Worm (Caenorhabditis elegans) whole organism, young adult: ENCODE data around the gene gcy-29.
A peak's percentile ranks its signal among the peaks of the same experiment; 100 is the strongest.

ENCODE experiments used
- B0035.1 ChIP-seq: sonication (generic microtip); optimal IDR thresholded peaks from 2 replicates; lab custom pipeline; 2016; ENCODE audit warnings: missing genetic modification characterization, mild to moderate bottlenecking, missing compliant biosample characterization, missing genotype, missing genetic modification reagents
- B0336.3 ChIP-seq: fragments of 200-800 bp; sonication (Bioruptor generic); IDR thresholded peaks from 2 replicates; pipeline ENCODE4 v1.3.6; 2022; ENCODE audit warnings: missing genetic modification characterization, missing compliant biosample characterization
- C06A6.2 ChIP-seq: fragments of 200-800 bp; sonication (Bioruptor generic); conservative IDR thresholded peaks from 2 replicates; pipeline ENCODE4 v1.3.6; 2022; ENCODE audit warnings: missing genetic modification characterization, missing compliant biosample characterization
- C17E4.6 ChIP-seq: fragments of 200-800 bp; sonication (Bioruptor generic); IDR thresholded peaks from 2 replicates; pipeline ENCODE4 v1.3.6; 2022; ENCODE audit warnings: missing genetic modification reagents, missing genetic modification characterization, missing compliant biosample characterization
- D2030.7 ChIP-seq: fragments of 200-800 bp; sonication (Bioruptor generic); IDR thresholded peaks from 2 replicates; pipeline ENCODE4 v1.3.6; 2022; ENCODE audit warnings: missing genetic modification reagents, missing genetic modification characterization, missing compliant biosample characterization
- K11D2.4 ChIP-seq: fragments of 200-800 bp; sonication (Bioruptor generic); IDR thresholded peaks from 2 replicates; pipeline ENCODE4 v1.3.6; 2022; ENCODE audit warnings: missing genetic modification reagents, missing genetic modification characterization, missing compliant biosample characterization
- K12H6.12 ChIP-seq: fragments of 200-800 bp; sonication (Bioruptor generic); optimal IDR thresholded peaks from 2 replicates; lab custom pipeline; 2018; ENCODE audit warnings: mild to moderate bottlenecking, missing genetic modification characterization, missing compliant biosample characterization
- Y53F4B.3 ChIP-seq: fragments of 200-800 bp; sonication (Bioruptor generic); IDR thresholded peaks from 2 replicates; pipeline ENCODE4 v1.3.6; 2022; ENCODE audit warnings: missing genetic modification reagents, missing genetic modification characterization, missing compliant biosample characterization
- Y53G8AR.9 ChIP-seq: fragments of 200-800 bp; sonication (Bioruptor generic); conservative IDR thresholded peaks from 2 replicates; pipeline ENCODE4 v1.3.6; 2022; ENCODE audit warnings: missing genetic modification reagents, missing genetic modification characterization, missing compliant biosample characterization
- Y56A3A.18 ChIP-seq: fragments of 200-800 bp; sonication (Bioruptor generic); IDR thresholded peaks from 2 replicates; pipeline ENCODE4 v1.3.6; 2022; ENCODE audit warnings: missing genetic modification reagents, missing genetic modification characterization, missing compliant biosample characterization
- Y95B8A.8 ChIP-seq: fragments of 200-800 bp; sonication (Bioruptor generic); IDR thresholded peaks from 2 replicates; pipeline ENCODE4 v1.3.6; 2022; ENCODE audit warnings: missing genetic modification reagents, missing genetic modification characterization, missing compliant biosample characterization
- ZK185.1 ChIP-seq: sonication (generic microtip); optimal IDR thresholded peaks from 2 replicates; lab custom pipeline; 2016; ENCODE audit warnings: mild to moderate bottlenecking, missing genetic modification characterization, missing compliant biosample characterization; ENCODE audit not compliant: poor library complexity, severe bottlenecking
- ama-1 ChIP-seq, 3 experiments: fragments of 150-350 bp in 1 of 3; sonication (generic microtip) in 2 of 3; optimal IDR thresholded peaks; 2 replicates each; lab custom pipeline; 2014 to 2018; ENCODE audit warnings: missing biosample characterization in 2 of 3, missing genetic modification characterization in 2 of 3, missing genetic modification reagents in 2 of 3
- atf-7 ChIP-seq: sonication (generic microtip); optimal IDR thresholded peaks from 2 replicates; lab custom pipeline; 2017; ENCODE audit warnings: mild to moderate bottlenecking, missing genetic modification characterization, missing compliant biosample characterization
- attf-5 ChIP-seq: fragments of 200-800 bp; sonication (Bioruptor generic); optimal IDR thresholded peaks from 2 replicates; lab custom pipeline; 2018; ENCODE audit warnings: mild to moderate bottlenecking, missing genetic modification characterization, missing compliant biosample characterization
- attf-6 ChIP-seq: fragments of 200-800 bp; sonication (Bioruptor generic); IDR thresholded peaks from 2 replicates; pipeline ENCODE4 v1.3.6; 2022; ENCODE audit warnings: missing genetic modification reagents, missing genetic modification characterization, missing compliant biosample characterization
- ceh-100 ChIP-seq: fragments of 200-800 bp; sonication (Bioruptor generic); IDR thresholded peaks from 2 replicates; pipeline ENCODE4 v1.3.6; 2022; ENCODE audit warnings: missing genetic modification reagents, missing genetic modification characterization, missing compliant biosample characterization
- die-1 ChIP-seq: sonication (generic microtip); optimal IDR thresholded peaks from 2 replicates; lab custom pipeline; 2016; ENCODE audit warnings: missing genotype, mild to moderate bottlenecking, missing genetic modification characterization, missing compliant biosample characterization
- efl-1 ChIP-seq: fragments of 150-350 bp; optimal IDR thresholded peaks from 2 replicates; lab custom pipeline; 2014; ENCODE audit warnings: missing biosample characterization, missing genetic modification reagents, missing genetic modification characterization
- egl-44 ChIP-seq: fragments of 200-800 bp; sonication (Bioruptor generic); IDR thresholded peaks from 2 replicates; pipeline ENCODE4 v1.3.6; 2022; ENCODE audit warnings: missing genetic modification reagents, missing genetic modification characterization, missing compliant biosample characterization
- hlh-12 ChIP-seq: sonication (generic microtip); optimal IDR thresholded peaks from 2 replicates; lab custom pipeline; 2016; ENCODE audit warnings: missing genetic modification characterization, missing compliant biosample characterization
- hsf-1 ChIP-seq: fragments of 200-800 bp; sonication (Bioruptor generic); IDR thresholded peaks from 2 replicates; pipeline ENCODE4 v1.3.6; 2022; ENCODE audit warnings: missing genetic modification reagents, missing genetic modification characterization, missing compliant biosample characterization
- let-607 ChIP-seq, 2 experiments: fragments of 200-800 bp in 1 of 2; sonication (Bioruptor generic) in 1 of 2; sonication (generic microtip) in 1 of 2; optimal IDR thresholded peaks; 2 replicates each; lab custom pipeline; 2016 to 2018; ENCODE audit warnings: mild to moderate bottlenecking in 2 of 2, missing compliant biosample characterization in 2 of 2, missing genetic modification characterization in 2 of 2, moderate library complexity in 2 of 2, missing genotype in 1 of 2
- lin-26 ChIP-seq: fragments of 200-800 bp; sonication (Bioruptor generic); IDR thresholded peaks from 2 replicates; pipeline ENCODE4 v1.3.6; 2022; ENCODE audit warnings: missing genetic modification reagents, missing genetic modification characterization, missing compliant biosample characterization
- lin-54 ChIP-seq: fragments of 200-800 bp; sonication (Bioruptor generic); optimal IDR thresholded peaks from 2 replicates; lab custom pipeline; 2018; ENCODE audit warnings: mild to moderate bottlenecking, missing genetic modification characterization, missing compliant biosample characterization
- lsl-1 ChIP-seq: fragments of 200-800 bp; sonication (Bioruptor generic); optimal IDR thresholded peaks from 2 replicates; lab custom pipeline; 2018; ENCODE audit warnings: mild to moderate bottlenecking, missing genetic modification characterization, moderate library complexity, missing compliant biosample characterization
- lsy-27 ChIP-seq: sonication (generic microtip); optimal IDR thresholded peaks from 2 replicates; lab custom pipeline; 2017; ENCODE audit warnings: missing genetic modification characterization, mild to moderate bottlenecking, missing compliant biosample characterization, antibody characterized with exemption, missing genotype, borderline replicate concordance; ENCODE audit not compliant: insufficient read depth
- madf-10 ChIP-seq: sonication (generic microtip); optimal IDR thresholded peaks from 2 replicates; lab custom pipeline; 2016; ENCODE audit warnings: mild to moderate bottlenecking, missing genetic modification characterization, missing compliant biosample characterization
- madf-3 ChIP-seq: fragments of 200-800 bp; sonication (Bioruptor generic); IDR thresholded peaks from 2 replicates; pipeline ENCODE4 v1.3.6; 2022; ENCODE audit warnings: missing genetic modification reagents, missing genetic modification characterization, missing compliant biosample characterization
- madf-6 ChIP-seq: fragments of 200-800 bp; sonication (Bioruptor generic); IDR thresholded peaks from 2 replicates; pipeline ENCODE4 v1.3.6; 2022; ENCODE audit warnings: missing genetic modification reagents, missing genetic modification characterization, missing compliant biosample characterization
- mel-28 ChIP-seq: sonication (generic microtip); optimal IDR thresholded peaks from 2 replicates; lab custom pipeline; 2016; ENCODE audit warnings: borderline replicate concordance, mild to moderate bottlenecking, missing genetic modification characterization, missing compliant biosample characterization
- nfya-1 ChIP-seq: sonication (generic microtip); optimal IDR thresholded peaks from 2 replicates; lab custom pipeline; 2017; ENCODE audit warnings: antibody characterized with exemption, missing compliant biosample characterization, missing genetic modification characterization, borderline replicate concordance; ENCODE audit not compliant: insufficient read depth
- nhr-179 ChIP-seq: sonication (generic microtip); optimal IDR thresholded peaks from 2 replicates; lab custom pipeline; 2016; ENCODE audit warnings: mild to moderate bottlenecking, missing genetic modification characterization, missing compliant biosample characterization
- nhr-90 ChIP-seq: sonication (generic microtip); optimal IDR thresholded peaks from 2 replicates; lab custom pipeline; 2016; ENCODE audit warnings: missing genotype, mild to moderate bottlenecking, missing genetic modification characterization, missing compliant biosample characterization
- rec-8 ChIP-seq, 2 experiments: sonication (generic microtip); optimal IDR thresholded peaks; 2 replicates each; lab custom pipeline; 2016; ENCODE audit warnings: mild to moderate bottlenecking in 2 of 2, missing genetic modification characterization in 2 of 2, missing genetic modification reagents in 2 of 2, missing genotype in 2 of 2, missing biosample characterization in 1 of 2, missing compliant biosample characterization in 1 of 2, moderate library complexity in 1 of 2
- rpc-1 ChIP-seq, 2 experiments: fragments of 150-350 bp in 1 of 2; sonication (generic microtip) in 1 of 2; optimal IDR thresholded peaks; 2 replicates each; lab custom pipeline; 2014 to 2018; ENCODE audit warnings: missing biosample characterization in 1 of 2, missing genetic modification characterization in 1 of 2, missing genetic modification reagents in 1 of 2, missing genotype in 1 of 2
- sea-2 ChIP-seq: fragments of 200-800 bp; sonication (Bioruptor generic); IDR thresholded peaks from 2 replicates; pipeline ENCODE4 v1.3.6; 2022; ENCODE audit warnings: missing genetic modification characterization, missing compliant biosample characterization
- snpc-1.1 ChIP-seq: sonication (generic microtip); optimal IDR thresholded peaks from 2 replicates; lab custom pipeline; 2017; ENCODE audit warnings: missing genetic modification characterization, mild to moderate bottlenecking, missing compliant biosample characterization, antibody characterized with exemption, moderate library complexity, missing genotype, missing genetic modification reagents; ENCODE audit not compliant: insufficient read depth
- snpc-1.3 ChIP-seq: sonication (generic microtip); optimal IDR thresholded peaks from 2 replicates; lab custom pipeline; 2017; ENCODE audit warnings: missing genetic modification characterization, mild to moderate bottlenecking, missing compliant biosample characterization, antibody characterized with exemption, moderate library complexity, missing genotype, missing genetic modification reagents; ENCODE audit not compliant: insufficient read depth
- somi-1 ChIP-seq: fragments of 200-800 bp; sonication (Bioruptor generic); optimal IDR thresholded peaks from 2 replicates; lab custom pipeline; 2018; ENCODE audit warnings: mild to moderate bottlenecking, missing genetic modification characterization, missing compliant biosample characterization
- tbx-9 ChIP-seq: sonication (generic microtip); optimal IDR thresholded peaks from 2 replicates; lab custom pipeline; 2016; ENCODE audit warnings: borderline replicate concordance, missing genetic modification characterization, inconsistent platforms, missing compliant biosample characterization
- unc-130 ChIP-seq: sonication (generic microtip); optimal IDR thresholded peaks from 2 replicates; lab custom pipeline; 2016; ENCODE audit warnings: missing genetic modification reagents, missing genetic modification characterization, missing compliant biosample characterization
- unc-62 ChIP-seq: fragments of 150-350 bp; optimal IDR thresholded peaks from 2 replicates; lab custom pipeline; 2014; ENCODE audit warnings: missing biosample characterization, missing genetic modification reagents, missing genetic modification characterization
- zfh-2 ChIP-seq: fragments of 200-800 bp; sonication (Bioruptor generic); conservative IDR thresholded peaks from 2 replicates; pipeline ENCODE4 v1.3.6; 2022; ENCODE audit warnings: missing genetic modification reagents, missing genetic modification characterization, missing compliant biosample characterization
- ztf-25 ChIP-seq: fragments of 200-800 bp; sonication (Bioruptor generic); IDR thresholded peaks from 2 replicates; pipeline ENCODE4 v1.3.6; 2022; ENCODE audit warnings: missing genetic modification reagents, missing genetic modification characterization, missing compliant biosample characterization
- ztf-28 ChIP-seq: fragments of 200-800 bp; sonication (Bioruptor generic); IDR thresholded peaks from 2 replicates; pipeline ENCODE4 v1.3.6; 2022; ENCODE audit warnings: missing genetic modification reagents, missing genetic modification characterization, missing compliant biosample characterization

Gene gcy-29

DNA sequence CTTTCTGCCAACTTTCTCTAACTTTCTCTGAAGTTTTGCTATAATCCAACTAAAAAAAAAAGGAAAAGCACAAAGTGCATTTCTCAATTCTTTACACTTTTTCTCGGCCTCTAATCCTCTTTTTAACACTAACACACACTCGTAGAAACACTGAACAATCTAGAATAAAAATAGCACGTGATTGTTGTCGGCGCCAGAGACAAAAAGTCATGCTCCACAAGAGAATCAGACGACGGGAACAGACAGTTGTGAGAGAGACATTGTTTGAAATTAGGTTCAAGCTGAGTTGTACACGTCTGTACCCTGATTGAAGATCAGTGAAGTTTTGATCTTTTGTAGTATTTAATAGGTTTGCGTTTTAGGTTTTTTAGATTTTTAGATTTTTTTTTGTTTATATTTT lies 49.8 kb upstream of the gcy-29 start (continued):
- TF ChIP-seq snpc-1.1 (tag; lab: Kevin White, UChicago) (no peak), K12H6.12 (peak; percentile 30), mel-28 (tag; lab: Kevin White, UChicago) (no peak), K11D2.4 (GFP tag; lab: Robert Waterston, UW) (peak; percentile 54; the same call in 1 of the 2 replicates), Y95B8A.8 (GFP tag; lab: Robert Waterston, UW) (no peak), madf-3 (GFP tag; lab: Robert Waterston, UW) (no peak), ama-1 (optimal IDR thresholded peaks at IDR 0.05; lab: Kevin White, UChicago) (no peak), ama-1 (GFP tag; optimal IDR thresholded peaks at IDR 0.05; lab: Kevin White, UChicago) (no peak), unc-62 (GFP tag; lab: Kevin White, UChicago) (no peak), hsf-1 (GFP tag; lab: Robert Waterston, UW) (peak; percentile 83), somi-1 (GFP tag; lab: Kevin White, UChicago) (peak; percentile 28), ztf-28 (GFP tag; lab: Robert Waterston, UW) (no peak), C06A6.2 (GFP tag; lab: Robert Waterston, UW) (no peak), D2030.7 (GFP tag; lab: Robert Waterston, UW) (no peak), Y53F4B.3 (GFP tag; lab: Robert Waterston, UW) (no peak), madf-10 (no peak), C17E4.6 (GFP tag; lab: Robert Waterston, UW) (no peak), die-1 (tag; lab: Kevin White, UChicago) (no peak), hlh-12 (tag; lab: Kevin White, UChicago) (no peak), B0035.1 (tag; lab: Kevin White, UChicago) (no peak), lin-26 (no peak), snpc-1.3 (tag; lab: Kevin White, UChicago) (no peak), attf-6 (no peak), Y56A3A.18 (no peak), nhr-179 (no peak), sea-2 (no peak), attf-5 (GFP tag; lab: Kevin White, UChicago) (peak; percentile 4), egl-44 (GFP tag; lab: Robert Waterston, UW) (no peak), efl-1 (GFP tag; lab: Kevin White, UChicago) (no peak), let-607 (tag; optimal IDR thresholded peaks at IDR 0.05; lab: Kevin White, UChicago) (peak in 1 of 2 experiments; percentile 36), lsy-27 (no peak), B0336.3 (GFP tag; lab: Robert Waterston, UW) (peak; percentile 84), madf-6 (no peak), ZK185.1 (tag; lab: Kevin White, UChicago) (peak; percentile 28), atf-7 (tag; lab: Kevin White, UChicago) (peak; percentile 66), lin-54 (peak; percentile 40)

DNA sequence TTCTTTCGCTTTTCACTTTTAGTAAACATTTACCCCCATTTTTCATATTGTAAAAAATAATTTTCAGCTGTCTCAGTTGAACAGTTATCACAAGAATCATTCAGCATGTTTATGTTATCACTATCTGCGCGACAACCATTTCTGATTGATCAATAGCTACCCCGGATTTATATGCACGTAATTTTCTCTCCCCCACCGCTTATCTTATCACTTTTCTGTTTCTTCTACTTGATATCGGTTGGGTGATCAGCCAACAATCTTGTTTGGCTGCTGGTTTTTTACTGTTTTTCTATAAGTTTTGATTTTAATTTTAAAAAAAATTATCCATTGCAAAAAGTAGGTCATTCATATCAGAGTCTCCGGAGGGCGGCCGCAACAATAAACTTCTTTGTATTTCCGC lies 49.2 kb upstream of the gcy-29 start:
- no peak for TF ChIP-seq lsl-1 (GFP tag; lab: Kevin White, UChicago)
- 0 out of 2 replicates have a peak, but pooled peaks have one; percentile 17 for TF ChIP-seq madf-6

- TF ChIP-seq rec-8 (tag; optimal IDR thresholded peaks at IDR 0.05; lab: Kevin White, UChicago) (no peak), ztf-25 (GFP tag; lab: Robert Waterston, UW) (no peak), nhr-90 (tag; lab: Kevin White, UChicago) (no peak), ceh-100 (GFP tag; lab: Robert Waterston, UW) (no peak), unc-130 (no peak), Y53G8AR.9 (GFP tag; lab: Robert Waterston, UW) (no peak), rpc-1 (optimal IDR thresholded peaks at IDR 0.05; lab: Kevin White, UChicago) (no peak), rpc-1 (tag; optimal IDR thresholded peaks at IDR 0.05; lab: Kevin White, UChicago) (no peak), egl-44 (GFP tag; lab: Robert Waterston, UW) (no peak), madf-6 (no peak), tbx-9 (tag; lab: Kevin White, UChicago) (no peak), zfh-2 (no peak), nfya-1 (tag; lab: Kevin White, UChicago) (no peak), mel-28 (tag; lab: Kevin White, UChicago) (no peak), B0035.1 (tag; lab: Kevin White, UChicago) (no peak)
Measured at ce11 chrII:14593281-14593680, 44.7 kb upstream of the gcy-29 start, which contains the start of gene catp-4. TSS of gene catp-4 (plus strand) at chrII:14593581.
